1 fruit fly cellular context compared by ENCODE assay signal in genomic region chr3R:5466875-5467274, dm6.
A peak's percentile ranks its signal among the peaks of the same experiment; 100 is the strongest.
TF ChIP-seq lines count a peak whose summit lies in the region.

RpL35A (minus strand) TSS chr3R:5467101.

TF ChIP-seq in whole organism, embryonic, 481 proteins besides CTCF, POLR2A, EP300 and RAD21 (continued from another document):
- peak; percentile 50 for TF ChIP-seq ewg (GFP tag; optimal IDR thresholded peaks at IDR 0.05; lab: Kevin White, UChicago)
- no peak for TF ChIP-seq vnd (GFP tag; IDR thresholded peaks at IDR 0.05; lab: Robert Waterston, UW; ENCODE audit: partially characterized antibody)
- no peak for TF ChIP-seq psq (GFP tag; optimal IDR thresholded peaks at IDR 0.05; lab: Kevin White, UChicago)
- TF ChIP-seq Atf3 (GFP tag; optimal IDR thresholded peaks at IDR 0.05; lab: Kevin White, UChicago) = peak; percentile 10
- no peak for TF ChIP-seq Dll (GFP tag; IDR thresholded peaks at IDR 0.05; lab: Robert Waterston, UW; ENCODE audit: partially characterized antibody)
- TF ChIP-seq CG7271 (tag; optimal IDR thresholded peaks at IDR 0.05; lab: Kevin White, UChicago) = peak; percentile 92
- TF ChIP-seq CG10209 (GFP tag; optimal IDR thresholded peaks at IDR 0.05; lab: Kevin White, UChicago) = peak; percentile 60
- peak; percentile 89 for TF ChIP-seq B-H2 (GFP tag; optimal IDR thresholded peaks at IDR 0.05; lab: Kevin White, UChicago)
- no peak for TF ChIP-seq esg (GFP tag; conservative IDR thresholded peaks at IDR 0.05; lab: Robert Waterston, UW)
- peak; percentile 92 for TF ChIP-seq caup (GFP tag; optimal IDR thresholded peaks at IDR 0.05; lab: Kevin White, UChicago; ENCODE audit: severe bottlenecking)
- no peak for TF ChIP-seq abd-A (tag; optimal IDR thresholded peaks at IDR 0.05; lab: Kevin White, UChicago)
- TF ChIP-seq slbo (GFP tag; IDR thresholded peaks at IDR 0.05; lab: Robert Waterston, UW) = peak; percentile 37; the same call in 1 of the 2 replicates
- TF ChIP-seq dmrt11E (tag; optimal IDR thresholded peaks at IDR 0.05; lab: Kevin White, UChicago) = peak; percentile 61
- TF ChIP-seq CG5953 (GFP tag; IDR thresholded peaks at IDR 0.05; lab: Robert Waterston, UW) = peak; percentile 66; the same call in 1 of the 2 replicates
- TF ChIP-seq cato (GFP tag; optimal IDR thresholded peaks at IDR 0.05; lab: Kevin White, UChicago; ENCODE audit: borderline replicate concordance) = no peak
- TF ChIP-seq stc (GFP tag; IDR thresholded peaks at IDR 0.05; lab: Robert Waterston, UW) = peak; percentile 69
- TF ChIP-seq Lpt (GFP tag; optimal IDR thresholded peaks at IDR 0.05; lab: Kevin White, UChicago) = no peak
- TF ChIP-seq CG7987 (GFP tag; optimal IDR thresholded peaks at IDR 0.05; lab: Kevin White, UChicago) = peak; percentile 94
- peak; percentile 21 for TF ChIP-seq CG30431 (GFP tag; optimal IDR thresholded peaks at IDR 0.05; lab: Kevin White, UChicago)
- TF ChIP-seq CG34224 (GFP tag; IDR thresholded peaks at IDR 0.05; lab: Robert Waterston, UW; ENCODE audit: partially characterized antibody) = no peak
- TF ChIP-seq Elba2 (GFP tag; optimal IDR thresholded peaks at IDR 0.05; lab: Kevin White, UChicago) = no peak
- TF ChIP-seq ttk (GFP tag; IDR thresholded peaks at IDR 0.05; lab: Robert Waterston, UW) = peak; percentile 40; the same call in 1 of the 2 replicates
- peak; percentile 76 for TF ChIP-seq CG11723 (GFP tag; optimal IDR thresholded peaks at IDR 0.05; lab: Kevin White, UChicago)
- TF ChIP-seq fd96Cb (tag; optimal IDR thresholded peaks at IDR 0.05; lab: Kevin White, UChicago) = no peak
- TF ChIP-seq tna (GFP tag; IDR thresholded peaks at IDR 0.05; lab: Robert Waterston, UW; ENCODE audit: partially characterized antibody) = no peak
- TF ChIP-seq CG9797 (GFP tag; optimal IDR thresholded peaks at IDR 0.05; lab: Kevin White, UChicago) = peak; percentile 81
- TF ChIP-seq CG18476 (GFP tag; optimal IDR thresholded peaks at IDR 0.05; lab: Kevin White, UChicago) = peak; percentile 26
- no peak for TF ChIP-seq Ptx1 (GFP tag; IDR thresholded peaks at IDR 0.05; lab: Robert Waterston, UW)
- TF ChIP-seq CG13624 (GFP tag; optimal IDR thresholded peaks at IDR 0.05; lab: Kevin White, UChicago) = peak; percentile 61
- peak; percentile 61 for TF ChIP-seq btn (GFP tag; optimal IDR thresholded peaks at IDR 0.05; lab: Kevin White, UChicago)
- peak; percentile 61 for TF ChIP-seq phol (tag; optimal IDR thresholded peaks at IDR 0.05; lab: Kevin White, UChicago)
- TF ChIP-seq so (GFP tag; IDR thresholded peaks at IDR 0.05; lab: Robert Waterston, UW) = peak; percentile 84; the same call in 2 of the 3 replicates
- TF ChIP-seq MESR4 (GFP tag; optimal IDR thresholded peaks at IDR 0.05; lab: Kevin White, UChicago) = peak; percentile 99
